Worm (Caenorhabditis elegans) whole organism, L4 larva: ENCODE results near the gene F49C12.3.

ENCODE experiments used
- R02D3.7 ChIP-seq: fragments of 150-350 bp; sonication (generic microtip); optimal IDR thresholded peaks from 3 replicates; lab custom pipeline; 2014; ENCODE audit warnings: missing biosample characterization, missing genetic modification characterization
- ZK546.5 ChIP-seq, 2 experiments: sonication (generic microtip); optimal IDR thresholded peaks; 2 replicates each; lab custom pipeline; 2017; ENCODE audit warnings: missing biosample characterization in 2 of 2, missing genetic modification characterization in 2 of 2
- ceh-28 ChIP-seq: fragments of 150-350 bp; optimal IDR thresholded peaks from 2 replicates; lab custom pipeline; 2014; ENCODE audit warnings: missing biosample characterization, missing genetic modification reagents, missing genetic modification characterization
- fos-1 ChIP-seq: fragments of 150-350 bp; optimal IDR thresholded peaks from 2 replicates; lab custom pipeline; 2014; ENCODE audit warnings: missing biosample characterization, missing genetic modification characterization
- lin-39 ChIP-seq: fragments of 150-350 bp; optimal IDR thresholded peaks from 2 replicates; lab custom pipeline; 2014; ENCODE audit warnings: missing biosample characterization, missing genetic modification reagents, missing genetic modification characterization
- mdl-1 ChIP-seq, 2 experiments: fragments of 150-350 bp in 1 of 2; sonication (generic microtip) in 1 of 2; optimal IDR thresholded peaks; 2 replicates each; lab custom pipeline; 2014 to 2017; ENCODE audit warnings: missing biosample characterization in 2 of 2, missing genetic modification characterization in 2 of 2
- nhr-48 ChIP-seq: sonication (generic microtip); optimal IDR thresholded peaks from 2 replicates; lab custom pipeline; 2016; ENCODE audit warnings: mild to moderate bottlenecking, missing genetic modification characterization, missing compliant biosample characterization
- nhr-76 ChIP-seq: fragments of 150-350 bp; optimal IDR thresholded peaks from 2 replicates; lab custom pipeline; 2014; ENCODE audit warnings: missing biosample characterization, missing genetic modification characterization
- snpc-1.2 ChIP-seq: fragments of 200-800 bp; sonication (Bioruptor generic); IDR thresholded peaks from 2 replicates; pipeline ENCODE4 v1.3.6; 2022; ENCODE audit warnings: missing genetic modification reagents, missing genetic modification characterization, missing compliant biosample characterization
- tra-1 ChIP-seq: fragments of 200-800 bp; sonication (Bioruptor generic); IDR thresholded peaks from 2 replicates; pipeline ENCODE4 v1.3.6; 2022; ENCODE audit warnings: missing genetic modification reagents, missing genetic modification characterization, missing compliant biosample characterization
- unc-62 ChIP-seq, 3 experiments: fragments of 150-350 bp in 1 of 3; sonication (generic microtip); optimal IDR thresholded peaks in 2 of 3; peaks in 1 of 3; 1 replicate in 1 of 3; 2 replicates in 2 of 3; lab custom pipeline; 2014 to 2017; ENCODE audit warnings: missing biosample characterization in 3 of 3, missing genetic modification characterization in 3 of 3, missing genetic modification reagents in 3 of 3, missing genotype in 1 of 3
- zag-1 ChIP-seq: fragments of 150-350 bp; optimal IDR thresholded peaks from 2 replicates; lab custom pipeline; 2014; ENCODE audit warnings: missing biosample characterization, missing genetic modification characterization

DNA sequence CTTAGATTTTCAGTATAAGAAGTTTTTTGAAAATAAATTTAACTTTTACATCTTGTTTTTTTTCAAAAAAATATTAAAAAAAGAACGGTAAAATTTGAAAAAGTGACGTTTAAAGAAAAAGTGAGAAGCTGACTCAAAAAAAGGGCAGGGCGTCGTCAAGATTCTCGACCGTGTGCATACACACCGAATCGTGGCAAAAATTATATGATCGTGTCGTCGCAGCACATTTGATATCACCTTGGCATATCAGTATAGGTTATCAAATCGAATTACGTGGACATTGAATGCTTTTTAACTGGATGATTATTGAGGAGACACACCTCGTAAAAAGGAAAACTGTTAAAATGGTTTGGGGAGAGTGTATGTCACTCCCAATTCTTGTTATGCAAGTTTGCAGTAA, 32.8 kb downstream of the F49C12.3 start:
- no peak for TF ChIP-seq mdl-1 (tag; optimal IDR thresholded peaks at IDR 0.05; lab: Kevin White, UChicago)
- TF ChIP-seq nhr-76 (tag; lab: Kevin White, UChicago) = no peak
- no peak for TF ChIP-seq unc-62 (GFP tag; optimal IDR thresholded peaks at IDR 0.05 in 1 of 2; lab: Kevin White, UChicago)
- no peak for TF ChIP-seq unc-62 (tag; optimal IDR thresholded peaks at IDR 0.05; lab: Kevin White, UChicago)
- TF ChIP-seq R02D3.7 (tag; lab: Kevin White, UChicago) = no peak
- no peak for TF ChIP-seq nhr-48 (tag; lab: Kevin White, UChicago)
- TF ChIP-seq ZK546.5 (tag; optimal IDR thresholded peaks at IDR 0.05; lab: Kevin White, UChicago) = no peak
- no peak for TF ChIP-seq ceh-28
- no peak for TF ChIP-seq tra-1 (GFP tag; lab: Robert Waterston, UW)
- no peak for TF ChIP-seq zag-1 (tag; lab: Kevin White, UChicago)
- TF ChIP-seq lin-39 (tag; lab: Kevin White, UChicago) = no peak
- no peak for TF ChIP-seq fos-1 (tag; lab: Kevin White, UChicago)
- no peak for TF ChIP-seq snpc-1.2 (GFP tag; lab: Robert Waterston, UW)
